Worm (Caenorhabditis elegans) whole organism, L3 larva: Measurements from ENCODE around the gene C50B6.1.
A peak's percentile ranks its signal among the peaks of the same experiment; 100 is the strongest.

Experiments
- R02D3.7 ChIP-seq: fragments of 150-350 bp; optimal IDR thresholded peaks from 2 replicates; lab custom pipeline; 2014; ENCODE audit warnings: missing biosample characterization, missing genetic modification characterization
- ZK546.5 ChIP-seq: sonication (generic microtip); optimal IDR thresholded peaks from 2 replicates; lab custom pipeline; 2017; ENCODE audit warnings: missing biosample characterization, missing genetic modification characterization
- aly-2 ChIP-seq: fragments of 150-350 bp; optimal IDR thresholded peaks from 2 replicates; lab custom pipeline; 2014; ENCODE audit warnings: missing biosample characterization, missing genetic modification characterization
- ama-1 ChIP-seq: fragments of 150-350 bp; optimal IDR thresholded peaks from 2 replicates; lab custom pipeline; 2018
- ceh-82 ChIP-seq: fragments of 150-350 bp; optimal IDR thresholded peaks from 2 replicates; lab custom pipeline; 2014; ENCODE audit warnings: missing biosample characterization, missing genetic modification characterization
- ceh-9 ChIP-seq: sonication (generic microtip); optimal IDR thresholded peaks from 2 replicates; lab custom pipeline; 2018; ENCODE audit warnings: missing biosample characterization, missing genetic modification characterization
- daf-12 ChIP-seq: fragments of 150-350 bp; optimal IDR thresholded peaks from 2 replicates; lab custom pipeline; 2014; ENCODE audit warnings: missing biosample characterization, missing genetic modification reagents, missing genetic modification characterization
- egl-27 ChIP-seq: sonication (generic microtip); optimal IDR thresholded peaks from 4 replicates; lab custom pipeline; 2017; ENCODE audit warnings: missing biosample characterization, missing genetic modification reagents, missing genetic modification characterization
- egl-5 ChIP-seq: fragments of 150-350 bp; optimal IDR thresholded peaks from 2 replicates; lab custom pipeline; 2017; ENCODE audit warnings: missing biosample characterization, missing genetic modification reagents, missing genetic modification characterization, inconsistent platforms
- elt-1 ChIP-seq: fragments of 150-350 bp; optimal IDR thresholded peaks from 2 replicates; lab custom pipeline; 2014; ENCODE audit warnings: missing biosample characterization, missing genetic modification characterization
- elt-2 ChIP-seq: sonication (generic microtip); optimal IDR thresholded peaks from 2 replicates; lab custom pipeline; 2016; ENCODE audit warnings: missing genetic modification reagents, mild to moderate bottlenecking, missing genetic modification characterization, missing compliant biosample characterization
- elt-3 ChIP-seq, 3 experiments: fragments of 150-350 bp in 1 of 3; sonication (generic microtip) in 2 of 3; optimal IDR thresholded peaks; 2 replicates in 2 of 3; 4 replicates in 1 of 3; lab custom pipeline; 2014 to 2017; ENCODE audit warnings: missing biosample characterization in 3 of 3, missing genetic modification characterization in 3 of 3
- eor-1 ChIP-seq, 2 experiments: fragments of 150-350 bp; optimal IDR thresholded peaks; 2 replicates each; lab custom pipeline; 2014 to 2018; ENCODE audit warnings: missing biosample characterization in 2 of 2, missing genetic modification characterization in 2 of 2
- fkh-10 ChIP-seq: sonication (generic microtip); optimal IDR thresholded peaks from 2 replicates; lab custom pipeline; 2017; ENCODE audit warnings: missing biosample characterization, missing genetic modification reagents, missing genetic modification characterization
- fkh-2 ChIP-seq: fragments of 150-350 bp; optimal IDR thresholded peaks from 2 replicates; lab custom pipeline; 2014; ENCODE audit warnings: missing biosample characterization, missing genetic modification reagents, missing genetic modification characterization
- fos-1 ChIP-seq: fragments of 150-350 bp; optimal IDR thresholded peaks from 2 replicates; lab custom pipeline; 2014; ENCODE audit warnings: missing biosample characterization, missing genetic modification characterization
- jun-1 ChIP-seq: fragments of 150-350 bp; optimal IDR thresholded peaks from 2 replicates; lab custom pipeline; 2014; ENCODE audit warnings: missing biosample characterization, missing genetic modification reagents, missing genetic modification characterization
- lin-39 ChIP-seq: fragments of 150-350 bp; optimal IDR thresholded peaks from 2 replicates; lab custom pipeline; 2018; ENCODE audit warnings: missing biosample characterization, missing genetic modification reagents, missing genetic modification characterization
- lsy-12 ChIP-seq: sonication (generic microtip); optimal IDR thresholded peaks from 2 replicates; lab custom pipeline; 2016; ENCODE audit warnings: mild to moderate bottlenecking, missing genetic modification characterization, missing compliant biosample characterization
- mdl-1 ChIP-seq: fragments of 150-350 bp; optimal IDR thresholded peaks from 2 replicates; lab custom pipeline; 2014; ENCODE audit warnings: missing biosample characterization, missing genetic modification characterization
- mml-1 ChIP-seq: fragments of 150-350 bp; sonication (generic microtip); optimal IDR thresholded peaks from 3 replicates; lab custom pipeline; 2014; ENCODE audit warnings: missing biosample characterization, missing genetic modification characterization
- nfya-1 ChIP-seq: sonication (generic microtip); optimal IDR thresholded peaks from 2 replicates; lab custom pipeline; 2017; ENCODE audit warnings: missing genetic modification characterization, mild to moderate bottlenecking, missing compliant biosample characterization, antibody characterized with exemption, moderate library complexity; ENCODE audit not compliant: insufficient read depth
- nhr-11 ChIP-seq: fragments of 150-350 bp; optimal IDR thresholded peaks from 2 replicates; lab custom pipeline; 2014; ENCODE audit warnings: missing biosample characterization, missing genetic modification characterization
- nhr-12 ChIP-seq: fragments of 150-350 bp; optimal IDR thresholded peaks from 2 replicates; lab custom pipeline; 2014; ENCODE audit warnings: missing biosample characterization, missing genetic modification characterization
- nhr-23 ChIP-seq: fragments of 150-350 bp; optimal IDR thresholded peaks from 2 replicates; lab custom pipeline; 2014; ENCODE audit warnings: missing biosample characterization, missing genetic modification reagents, missing genetic modification characterization
- nhr-25 ChIP-seq: sonication (generic microtip); optimal IDR thresholded peaks from 2 replicates; lab custom pipeline; 2017; ENCODE audit warnings: missing biosample characterization, missing genetic modification characterization
- nhr-28 ChIP-seq: fragments of 150-350 bp; optimal IDR thresholded peaks from 2 replicates; lab custom pipeline; 2014; ENCODE audit warnings: missing biosample characterization, missing genetic modification characterization
- nhr-43 ChIP-seq: sonication (generic microtip); optimal IDR thresholded peaks from 2 replicates; lab custom pipeline; 2016; ENCODE audit warnings: mild to moderate bottlenecking, missing genetic modification characterization, missing compliant biosample characterization; ENCODE audit not compliant: poor library complexity, severe bottlenecking
- nhr-76 ChIP-seq: fragments of 150-350 bp; sonication (generic microtip); optimal IDR thresholded peaks from 5 replicates; lab custom pipeline; 2014; ENCODE audit warnings: missing biosample characterization, missing genetic modification characterization
- pha-4 ChIP-seq: fragments of 150-350 bp; optimal IDR thresholded peaks from 2 replicates; lab custom pipeline; 2014; ENCODE audit warnings: missing biosample characterization, missing genetic modification reagents, missing genetic modification characterization
- pqm-1 ChIP-seq: fragments of 150-350 bp; optimal IDR thresholded peaks from 2 replicates; lab custom pipeline; 2017; ENCODE audit warnings: missing biosample characterization, missing genetic modification characterization, inconsistent platforms
- skn-1 ChIP-seq: fragments of 150-350 bp; optimal IDR thresholded peaks from 2 replicates; lab custom pipeline; 2014; ENCODE audit warnings: missing biosample characterization, missing genetic modification characterization
- snpc-4 ChIP-seq: fragments of 150-350 bp; optimal IDR thresholded peaks from 2 replicates; lab custom pipeline; 2014; ENCODE audit warnings: missing biosample characterization, missing genetic modification characterization
- tbx-2 ChIP-seq: sonication (generic microtip); optimal IDR thresholded peaks from 2 replicates; lab custom pipeline; 2016; ENCODE audit warnings: mild to moderate bottlenecking, missing genetic modification characterization, missing compliant biosample characterization
- unc-39 ChIP-seq: sonication (generic microtip); optimal IDR thresholded peaks from 4 replicates; lab custom pipeline; 2017; ENCODE audit warnings: missing biosample characterization, missing genetic modification characterization
- zag-1 ChIP-seq: fragments of 150-350 bp; optimal IDR thresholded peaks from 2 replicates; lab custom pipeline; 2014; ENCODE audit warnings: missing biosample characterization, missing genetic modification characterization
- ztf-11 ChIP-seq: fragments of 150-350 bp; optimal IDR thresholded peaks from 2 replicates; lab custom pipeline; 2014; ENCODE audit warnings: missing biosample characterization, missing genetic modification characterization

The C50B6.1 gene

ce11 chrV:13272275-13272674 is 36.4 kb upstream of the C50B6.1 start:
- TF ChIP-seq nhr-12 (tag; lab: Kevin White, UChicago) (no peak), lsy-12 (no peak), fkh-2 (tag; lab: Kevin White, UChicago) (no peak)
- TF ChIP-seq, all 47 proteins: peak for 0

DNA sequence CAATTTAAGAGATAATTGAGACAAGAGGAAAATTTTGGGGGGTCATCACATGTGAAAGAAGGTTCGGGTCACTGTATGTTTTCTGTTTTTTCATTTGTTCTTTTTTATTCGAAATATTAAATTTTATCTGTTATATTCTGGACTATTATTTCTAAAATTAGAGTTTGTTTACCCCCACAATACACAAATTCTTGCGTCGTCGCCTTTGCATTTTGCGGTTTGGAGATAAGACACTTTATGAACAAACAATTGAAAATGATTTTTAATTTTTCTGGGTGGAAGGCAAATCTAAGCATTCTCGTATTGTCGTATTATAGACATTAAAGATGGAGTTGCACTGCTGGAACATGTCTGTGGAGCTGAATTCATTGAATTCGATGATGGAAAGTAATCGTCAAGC is 35.4 kb upstream of the C50B6.1 start:
- TF ChIP-seq nhr-12 (tag; lab: Kevin White, UChicago) = no peak
- no peak for TF ChIP-seq nhr-43 (tag; lab: Kevin White, UChicago)
- TF ChIP-seq nhr-11 = no peak
- TF ChIP-seq pqm-1 = peak; percentile 35
- no peak for TF ChIP-seq nhr-28 (tag; lab: Kevin White, UChicago)
- TF ChIP-seq fos-1 (tag; lab: Kevin White, UChicago) = no peak
- TF ChIP-seq mdl-1 = no peak
- no peak for TF ChIP-seq snpc-4 (tag; lab: Kevin White, UChicago)
- TF ChIP-seq nhr-25 = no peak
- TF ChIP-seq elt-2 (tag; lab: Kevin White, UChicago) = peak; percentile 68
- TF ChIP-seq elt-1 (tag; lab: Kevin White, UChicago) = no peak
- TF ChIP-seq pha-4 (tag; lab: Kevin White, UChicago) = peak; percentile 50
- TF ChIP-seq nhr-76 (tag; lab: Kevin White, UChicago) = no peak

- TF ChIP-seq lin-39 = no peak
- TF ChIP-seq aly-2 (tag; lab: Kevin White, UChicago) = no peak
- TF ChIP-seq nfya-1 (tag; lab: Kevin White, UChicago) = no peak
- peak; percentile 73 for TF ChIP-seq elt-2 (tag; lab: Kevin White, UChicago)
- TF ChIP-seq ama-1 (lab: Kevin White, UChicago) = no peak
- no peak for TF ChIP-seq eor-1 (tag; optimal IDR thresholded peaks at IDR 0.05; lab: Kevin White, UChicago)
- TF ChIP-seq mml-1 (tag; lab: Kevin White, UChicago) = no peak
- peak; percentile 22 for TF ChIP-seq pqm-1
- TF ChIP-seq daf-12 = no peak
- TF ChIP-seq pha-4 (tag; lab: Kevin White, UChicago) = no peak
- TF ChIP-seq ceh-9 (tag; lab: Kevin White, UChicago) = no peak
- no peak for TF ChIP-seq elt-3 (tag; optimal IDR thresholded peaks at IDR 0.05; lab: Kevin White, UChicago)
- TF ChIP-seq ZK546.5 (tag; lab: Kevin White, UChicago) = no peak
Measured at ce11 chrV:13274615-13275014, 34.1 kb upstream of the C50B6.1 start.

- TF ChIP-seq zag-1 (tag; lab: Kevin White, UChicago) = no peak
- no peak for TF ChIP-seq egl-27 (tag; lab: Kevin White, UChicago)
- no peak for TF ChIP-seq pha-4 (tag; lab: Kevin White, UChicago)
- TF ChIP-seq elt-2 (tag; lab: Kevin White, UChicago) = no peak
- TF ChIP-seq nhr-25 = no peak
- TF ChIP-seq, all 47 proteins: peak for 0
Measured at ce11 chrV:13275959-13276358, 32.8 kb upstream of the C50B6.1 start, which contains the start of gene F32F2.4. Gene F32F2.4 (plus strand): TSS chrV:13276259.

DNA sequence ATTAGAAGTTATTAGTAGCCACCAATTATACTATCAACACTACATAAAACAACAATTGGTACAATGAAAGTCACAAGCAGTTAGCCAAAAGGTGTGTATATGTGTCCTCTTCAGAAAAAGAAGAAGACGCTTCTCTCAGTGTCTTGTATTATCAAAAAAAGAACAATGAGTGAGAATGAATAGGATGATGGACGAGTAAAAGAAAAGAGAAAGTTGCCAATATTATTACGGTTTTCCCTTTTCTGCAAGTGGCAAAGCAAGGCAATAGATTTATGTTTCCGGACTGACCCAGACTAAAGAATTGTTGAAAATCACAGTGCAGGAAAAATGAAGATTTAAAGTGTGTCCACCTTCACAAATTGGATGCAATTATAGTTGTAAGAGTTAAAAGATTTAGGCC is 28.3 kb upstream of the C50B6.1 start:
- no peak for TF ChIP-seq fkh-10 (GFP tag; lab: Kevin White, UChicago)
- no peak for TF ChIP-seq unc-39 (tag; lab: Kevin White, UChicago)

- TF ChIP-seq skn-1 (tag; lab: Kevin White, UChicago) (no peak), tbx-2 (tag; lab: Kevin White, UChicago) (no peak), pha-4 (tag; lab: Kevin White, UChicago) (no peak), ceh-9 (tag; lab: Kevin White, UChicago) (no peak), fkh-10 (GFP tag; lab: Kevin White, UChicago) (no peak), ztf-11 (tag; lab: Kevin White, UChicago) (no peak), ceh-82 (tag; lab: Kevin White, UChicago) (no peak), elt-2 (tag; lab: Kevin White, UChicago) (no peak), ZK546.5 (tag; lab: Kevin White, UChicago) (no peak), mdl-1 (no peak), jun-1 (tag; lab: Kevin White, UChicago) (no peak), eor-1 (tag; optimal IDR thresholded peaks at IDR 0.05; lab: Kevin White, UChicago) (no peak), nhr-43 (tag; lab: Kevin White, UChicago) (no peak), elt-3 (tag; optimal IDR thresholded peaks at IDR 0.05; lab: Kevin White, UChicago) (no peak), R02D3.7 (tag; lab: Kevin White, UChicago) (no peak), egl-5 (tag; lab: Kevin White, UChicago) (no peak), nhr-25 (no peak), nhr-23 (tag; lab: Kevin White, UChicago) (no peak), zag-1 (tag; lab: Kevin White, UChicago) (no peak), unc-39 (tag; lab: Kevin White, UChicago) (no peak)
- TF ChIP-seq, all 47 proteins: peak for 0
Measured at ce11 chrV:13282958-13283357, 25.8 kb upstream of the C50B6.1 start.
